Worm (Caenorhabditis elegans): ENCODE measurements around the gene T05C3.6.
"Not testable (repeated sequence)": the region's sequence is repeated elsewhere in the genome, so short reads cannot be mapped to it uniquely, and the experiment has no call there.

DNA sequence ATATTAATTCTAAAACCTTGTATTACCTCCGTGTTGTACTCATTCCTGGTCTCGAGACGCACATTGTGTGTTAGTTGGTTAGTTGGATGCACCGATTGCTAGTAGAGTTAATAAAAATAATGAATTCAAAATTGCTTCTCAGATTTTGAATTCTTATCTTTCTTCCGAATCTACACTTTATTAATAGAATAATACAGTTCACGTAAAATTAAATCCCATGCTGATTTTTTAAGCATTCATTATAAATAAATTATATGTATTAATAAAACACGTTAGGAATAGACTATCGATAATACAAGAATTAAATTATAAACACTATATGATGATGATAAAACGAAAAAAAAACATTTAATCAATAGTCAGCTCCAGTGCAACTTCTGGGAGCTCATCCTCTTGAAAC, 21.8 kb upstream of the T05C3.6 start, which contains the start of gene ZC317.6:
- TF ChIP-seq dao-5, him-1 (tag; optimal IDR thresholded peaks at IDR 0.05): not testable (repeated sequence)

Measured in whole organism, L4/young adult.